Fruit fly (Drosophila melanogaster): ENCODE data around the gene AOX2.
A peak's percentile ranks its signal among the peaks of the same experiment; 100 is the strongest.

Gene AOX2

dm6 chr3R:15554733-15555132 lies 12.5 kb upstream of the AOX2 start (continued):
- TF ChIP-seq Met (GFP tag; optimal IDR thresholded peaks at IDR 0.05) (peak; percentile 62), cyc (GFP tag; optimal IDR thresholded peaks at IDR 0.05) (peak; percentile 21), topi (GFP tag; optimal IDR thresholded peaks at IDR 0.05) (peak; percentile 57), achi (GFP tag; optimal IDR thresholded peaks at IDR 0.05) (peak; percentile 15), svp (GFP tag) (peak; percentile 83), Eip78C (GFP tag) (peak; percentile 86), CG3032 (tag; optimal IDR thresholded peaks at IDR 0.05) (peak; percentile 49)

dm6 chr3R:15553566-15553965 lies 11.4 kb upstream of the AOX2 start:
- no peak for TF ChIP-seq CG10631 (GFP tag; optimal IDR thresholded peaks at IDR 0.05)
- peak; percentile 88 for TF ChIP-seq svp (GFP tag)
- TF ChIP-seq fd85E (GFP tag; optimal IDR thresholded peaks at IDR 0.05) = no peak
- peak; percentile 96 for TF ChIP-seq CG8319 (GFP tag; optimal IDR thresholded peaks at IDR 0.05)
- TF ChIP-seq CG32006 (GFP tag; optimal IDR thresholded peaks at IDR 0.05) = no peak
- peak; percentile 30 for TF ChIP-seq vri (GFP tag; optimal IDR thresholded peaks at IDR 0.05)
- peak; percentile 29 for TF ChIP-seq Eip78C (GFP tag)

- TF ChIP-seq CG6163 (GFP tag; IDR thresholded peaks at IDR 0.05) = no peak
- no peak for TF ChIP-seq CG9139 (GFP tag; optimal IDR thresholded peaks at IDR 0.05)
- TF ChIP-seq CG8319 (GFP tag; optimal IDR thresholded peaks at IDR 0.05) = no peak
- TF ChIP-seq CG1621 (tag; optimal IDR thresholded peaks at IDR 0.05) = no peak
- no peak for TF ChIP-seq ss (GFP tag; optimal IDR thresholded peaks at IDR 0.05)
- TF ChIP-seq net (GFP tag; optimal IDR thresholded peaks at IDR 0.05) = no peak
- TF ChIP-seq dsx (GFP tag; optimal IDR thresholded peaks at IDR 0.05; ENCODE audit: poor library complexity, severe bottlenecking) = no peak
- no peak for TF ChIP-seq spab (GFP tag; optimal IDR thresholded peaks at IDR 0.05)
- TF ChIP-seq dac (GFP tag; optimal IDR thresholded peaks at IDR 0.05) = no peak
- TF ChIP-seq eg (GFP tag; IDR thresholded peaks at IDR 0.05) = no peak
- no peak for TF ChIP-seq Eip78C (GFP tag)
- TF ChIP-seq Hr4 (GFP tag; optimal IDR thresholded peaks at IDR 0.05) = no peak
Observed at dm6 chr3R:15552733-15553132, 10.5 kb upstream of the AOX2 start, which contains the start of gene AOX4. TSS of gene AOX4 (minus strand) at chr3R:15552833.

- TF ChIP-seq CG10631 (GFP tag; optimal IDR thresholded peaks at IDR 0.05) (peak; percentile 20), fkh (GFP tag; optimal IDR thresholded peaks at IDR 0.05) (peak; percentile 30), CG3032 (tag; optimal IDR thresholded peaks at IDR 0.05) (no peak), Sox15 (GFP tag; optimal IDR thresholded peaks at IDR 0.05) (no peak), OdsH (GFP tag; optimal IDR thresholded peaks at IDR 0.05) (peak; percentile 29), topi (GFP tag; optimal IDR thresholded peaks at IDR 0.05) (no peak), CG15336 (GFP tag; IDR thresholded peaks at IDR 0.05) (peak; percentile 37), fd59A (GFP tag; optimal IDR thresholded peaks at IDR 0.05) (no peak), CG8319 (GFP tag; optimal IDR thresholded peaks at IDR 0.05) (no peak), Hr38 (GFP tag; optimal IDR thresholded peaks at IDR 0.05) (no peak), dsx (GFP tag; optimal IDR thresholded peaks at IDR 0.05; ENCODE audit: poor library complexity, severe bottlenecking) (no peak), CG8119 (GFP tag; IDR thresholded peaks at IDR 0.05) (peak; percentile 62), eg (GFP tag; IDR thresholded peaks at IDR 0.05) (peak; percentile 75), acj6 (GFP tag; optimal IDR thresholded peaks at IDR 0.05) (peak; percentile 38), CG6808 (GFP tag; optimal IDR thresholded peaks at IDR 0.05) (no peak), spab (GFP tag; optimal IDR thresholded peaks at IDR 0.05) (no peak), Blimp-1 (GFP tag; optimal IDR thresholded peaks at IDR 0.05) (no peak), vri (GFP tag; optimal IDR thresholded peaks at IDR 0.05) (peak; percentile 77), Sox14 (GFP tag; optimal IDR thresholded peaks at IDR 0.05) (no peak), CG6163 (GFP tag; IDR thresholded peaks at IDR 0.05) (peak; percentile 64), CG9139 (GFP tag; optimal IDR thresholded peaks at IDR 0.05) (no peak), CG32006 (GFP tag; optimal IDR thresholded peaks at IDR 0.05) (peak; percentile 87), Hr39 (GFP tag; optimal IDR thresholded peaks at IDR 0.05) (no peak), CG3919 (GFP tag; optimal IDR thresholded peaks at IDR 0.05) (peak; percentile 14), CG7368 (GFP tag; optimal IDR thresholded peaks at IDR 0.05) (peak; percentile 9), pdm3 (GFP tag; optimal IDR thresholded peaks at IDR 0.05) (peak; percentile 51), svp (GFP tag) (peak; percentile 65), dac (GFP tag; optimal IDR thresholded peaks at IDR 0.05) (peak; percentile 71), esn (GFP tag; optimal IDR thresholded peaks at IDR 0.05) (peak; percentile 25), salr (GFP tag; optimal IDR thresholded peaks at IDR 0.05) (peak in 1 of 2 experiments; percentile 75), Hr4 (GFP tag; optimal IDR thresholded peaks at IDR 0.05) (peak; percentile 83), CG6792 (GFP tag; optimal IDR thresholded peaks at IDR 0.05) (no peak), Ets96B (tag; optimal IDR thresholded peaks at IDR 0.05) (no peak), ss (GFP tag; optimal IDR thresholded peaks at IDR 0.05) (no peak), CG11294 (GFP tag; IDR thresholded peaks at IDR 0.05) (peak; percentile 56)
Observed at dm6 chr3R:15547827-15548517, 5.8 kb upstream of the AOX2 start, which contains the start of gene AOX3. TSS of gene AOX3 (minus strand) at chr3R:15548188.

Data from whole organism, prepupa.